Fruit fly (Drosophila melanogaster): ENCODE data around the gene Rbbp5.

Rbbp5 gene

DNA sequence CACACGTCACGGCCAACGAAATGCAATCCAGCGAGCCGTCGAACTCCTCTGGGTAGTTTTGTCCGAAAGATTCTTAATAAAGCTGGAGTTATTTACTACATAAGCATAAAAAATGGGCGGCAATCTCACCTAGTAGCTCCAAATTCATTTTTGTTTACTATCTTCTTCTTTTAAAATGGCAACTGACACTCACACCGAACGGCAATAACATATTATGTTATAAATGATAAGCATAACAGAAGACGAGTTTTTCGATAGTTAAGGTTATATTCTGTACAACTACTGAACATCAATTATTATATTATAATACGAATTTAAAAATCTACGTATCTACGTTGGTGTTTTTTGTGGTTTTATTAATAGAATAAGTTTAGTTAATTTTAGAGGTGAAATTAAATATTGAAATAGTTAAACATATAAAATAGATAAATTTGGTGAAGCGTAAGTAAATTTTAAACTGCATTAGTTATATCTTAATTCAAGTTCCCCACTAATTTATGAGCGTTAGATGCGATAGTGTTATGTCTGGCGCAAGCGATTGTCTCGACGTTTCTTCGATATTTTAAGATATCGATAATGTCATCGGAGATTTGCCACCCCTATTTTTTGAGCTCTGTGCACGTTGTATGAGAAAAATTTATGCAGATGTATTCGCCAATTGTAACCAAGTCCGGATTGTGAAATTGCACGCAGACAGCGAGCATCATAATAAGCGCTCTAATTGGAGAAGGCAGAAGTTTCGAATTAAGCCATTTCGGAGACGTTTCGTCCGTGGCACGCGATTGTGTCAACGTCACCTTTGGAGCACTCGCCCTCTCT is at the start of gene Rbbp5, which contains the start of gene eRF1:
TSS of gene Rbbp5 (minus strand) at position 181 of the 819 bp plus-strand sequence.
TSS of gene eRF1 (plus strand) at position 594 of the 819 bp plus-strand sequence.
- peak; percentile 57 for TF ChIP-seq noc (tag; optimal IDR thresholded peaks at IDR 0.05)

DNA sequence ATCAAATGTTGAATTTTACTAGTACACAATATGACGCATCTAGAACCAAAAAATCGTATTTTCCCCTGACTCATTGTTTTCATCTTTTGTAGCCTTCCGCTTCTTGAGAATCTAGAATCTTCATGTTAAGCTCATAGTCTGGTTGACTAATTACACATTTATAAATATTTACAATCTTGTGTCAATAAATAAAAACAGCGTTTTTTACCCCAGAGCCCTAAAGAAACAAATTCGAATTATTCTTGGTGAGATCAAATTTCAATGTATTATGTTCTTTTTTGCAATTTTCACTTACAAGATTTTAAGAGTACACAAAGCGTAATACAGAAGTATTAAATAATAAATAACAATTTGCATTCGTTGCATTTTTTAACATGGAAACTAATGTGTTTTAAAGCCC is 48.3 kb upstream of the Rbbp5 start:
- TF ChIP-seq noc (tag; optimal IDR thresholded peaks at IDR 0.05): no peak

DNA sequence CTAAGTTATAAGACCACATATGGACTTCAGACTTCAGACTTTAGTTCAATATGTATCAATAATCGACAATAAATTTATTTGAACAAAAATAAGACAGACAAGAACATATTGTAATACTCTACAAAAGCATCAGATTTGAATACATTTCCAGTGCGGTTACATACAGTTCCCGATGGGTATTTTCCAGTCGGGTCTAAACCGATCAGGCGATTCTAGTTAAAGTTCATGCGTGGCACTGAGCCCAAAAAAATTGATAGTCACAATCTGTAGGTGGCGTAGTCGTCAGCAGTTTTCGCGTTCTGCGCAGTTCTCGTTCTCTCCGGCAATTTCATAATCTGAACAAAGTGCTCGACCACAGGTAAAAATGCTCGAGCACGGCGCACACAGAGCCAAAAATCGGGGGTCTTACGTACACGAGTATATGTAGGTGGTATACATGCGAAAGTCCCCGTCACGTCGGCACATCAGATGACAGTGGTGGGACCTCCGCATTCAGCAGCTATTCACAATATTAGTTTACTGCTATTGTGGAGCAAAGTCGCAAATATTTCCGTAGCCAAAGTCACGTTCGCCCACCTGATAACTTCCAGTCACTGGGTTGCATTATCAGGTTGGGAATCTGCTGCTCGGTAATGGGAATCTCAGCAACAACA is 47.6 kb upstream of the Rbbp5 start:
- peak; percentile 93 for TF ChIP-seq noc (tag; optimal IDR thresholded peaks at IDR 0.05)

DNA sequence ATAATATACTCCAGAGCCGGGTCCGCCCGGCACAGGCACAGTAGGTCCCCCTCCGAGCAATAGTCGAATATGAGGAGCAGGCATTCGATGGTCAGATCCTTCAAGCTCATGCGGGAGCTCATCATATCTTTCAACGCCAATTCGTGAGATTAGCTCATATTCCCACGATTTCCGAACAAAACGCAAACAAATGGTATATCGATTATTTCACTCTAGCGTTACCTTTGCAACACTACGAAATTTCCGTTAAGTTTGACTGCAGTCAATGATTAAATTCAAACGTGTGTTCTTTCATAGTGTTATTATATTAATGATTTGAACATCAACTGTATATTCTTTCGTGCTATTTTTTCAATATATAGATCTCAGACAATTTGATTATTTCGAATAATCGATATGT is 45.6 kb upstream of the Rbbp5 start, which contains the start of gene CG33969:
TSS of gene CG33969 (minus strand) at position 197 of the 400 bp plus-strand sequence.
- no peak for TF ChIP-seq noc (tag; optimal IDR thresholded peaks at IDR 0.05)

DNA sequence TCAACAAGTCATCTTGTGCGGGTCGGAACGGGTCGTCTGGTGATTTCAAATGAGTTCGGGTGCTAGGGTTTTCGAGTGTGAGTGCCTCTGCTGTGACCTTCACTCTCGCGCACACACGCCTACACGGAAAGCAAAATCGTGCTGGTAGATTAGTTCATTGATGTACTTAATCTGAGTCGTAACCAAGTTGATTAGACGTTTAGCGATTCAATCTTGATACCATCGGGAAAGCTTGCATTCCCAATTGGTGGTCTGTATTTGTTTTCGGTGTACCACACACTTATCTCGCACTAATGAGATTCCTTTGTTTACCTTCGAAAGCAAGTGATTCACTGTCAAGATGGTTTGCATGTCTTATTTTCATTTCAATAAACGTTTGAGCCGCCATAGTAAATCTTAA is 41.2 kb upstream of the Rbbp5 start:
- peak; percentile 58 for TF ChIP-seq noc (tag; optimal IDR thresholded peaks at IDR 0.05)

DNA sequence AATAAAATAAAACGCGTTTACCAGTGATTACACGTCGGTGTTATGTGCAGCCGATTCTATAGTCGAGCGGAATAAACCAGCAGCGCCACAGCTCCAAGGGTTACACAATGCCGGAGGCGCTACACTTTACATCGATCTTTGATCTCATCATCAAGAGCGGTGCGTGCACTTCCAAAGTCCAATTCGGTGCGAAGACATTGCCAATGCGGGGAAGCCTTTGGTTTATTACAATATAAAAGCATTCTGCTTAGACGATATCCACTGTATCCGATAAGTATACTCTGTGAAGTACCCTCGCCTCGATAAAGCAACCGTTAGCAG is 40.1 kb upstream of the Rbbp5 start:
- no peak for TF ChIP-seq noc (tag; optimal IDR thresholded peaks at IDR 0.05)

DNA sequence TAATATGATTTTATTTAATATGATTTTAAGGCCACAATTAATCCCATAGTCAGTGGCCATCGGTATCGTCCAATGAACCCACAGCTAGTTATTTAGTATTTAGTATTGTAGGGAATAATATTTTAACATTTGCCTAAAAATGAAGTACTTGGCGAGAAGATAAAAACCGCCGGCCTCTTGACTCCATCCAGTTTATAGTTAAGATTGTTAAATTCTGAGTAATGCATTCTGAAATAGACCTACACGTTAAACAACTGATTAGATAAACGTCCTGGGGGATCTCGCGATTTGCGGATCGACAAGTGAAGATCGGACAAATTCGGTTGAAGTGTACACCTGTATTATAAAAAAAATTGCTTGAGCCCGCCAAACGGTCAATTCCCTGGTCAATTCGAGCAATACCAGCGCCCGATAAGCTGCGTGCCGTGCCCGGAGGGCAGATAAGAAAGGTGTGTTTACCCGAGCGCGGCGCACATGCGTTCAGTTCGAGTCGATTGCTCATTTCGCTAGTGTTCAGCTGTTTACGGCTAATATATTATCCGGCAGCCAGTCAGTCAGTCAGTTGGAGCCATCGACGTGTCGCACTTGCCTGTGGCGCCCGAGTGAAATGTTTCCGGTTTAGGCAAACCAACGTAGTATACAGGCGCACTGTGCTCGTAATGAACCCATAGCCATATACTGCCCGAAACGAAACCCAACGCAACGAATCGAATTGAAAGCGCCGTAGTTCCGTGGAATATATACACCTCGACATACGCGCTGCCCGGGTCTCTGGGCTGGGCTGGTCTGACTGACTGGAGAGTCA is 39.5 kb upstream of the Rbbp5 start:
- peak; percentile 53 for TF ChIP-seq noc (tag; optimal IDR thresholded peaks at IDR 0.05)

DNA sequence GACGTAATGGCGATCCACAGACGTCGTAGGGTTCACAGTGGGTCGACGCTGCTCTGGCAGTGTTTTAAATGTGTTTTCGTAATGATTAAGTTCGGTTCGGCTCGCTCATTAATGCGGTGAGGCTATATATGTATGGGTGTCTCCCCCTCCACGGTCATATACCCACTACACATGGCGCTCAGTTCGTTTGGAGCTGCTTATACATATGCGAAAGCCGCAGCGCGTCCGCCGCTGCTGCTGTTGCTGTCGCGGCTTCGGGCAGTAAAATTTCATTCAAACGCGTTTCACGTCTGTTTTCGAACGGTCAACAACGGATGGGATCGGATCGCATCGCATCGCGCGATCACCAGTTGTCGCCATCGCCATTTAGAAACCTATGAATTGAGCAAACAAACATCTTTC is 38.2 kb upstream of the Rbbp5 start:
- peak; percentile 3 for TF ChIP-seq noc (tag; optimal IDR thresholded peaks at IDR 0.05)

DNA sequence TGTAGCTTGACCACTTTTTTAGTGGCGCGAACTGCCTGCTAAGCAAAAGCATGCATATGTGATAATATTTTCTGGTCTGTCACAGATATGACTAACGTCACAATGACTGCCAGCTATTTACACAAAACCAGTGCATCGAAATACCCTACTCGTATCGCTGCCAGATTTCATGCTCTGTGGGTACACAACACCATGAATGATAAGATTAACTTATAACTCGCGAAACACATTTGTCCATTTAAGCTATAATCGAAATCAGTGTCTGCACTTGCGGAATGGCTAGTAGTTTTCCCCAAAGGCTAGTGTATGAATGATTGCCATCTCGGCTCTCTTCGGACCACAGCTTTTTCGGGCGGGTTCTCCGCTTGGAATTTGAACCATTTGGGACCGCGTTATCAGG is 37.7 kb upstream of the Rbbp5 start:
- TF ChIP-seq noc (tag; optimal IDR thresholded peaks at IDR 0.05): peak; percentile 40

DNA sequence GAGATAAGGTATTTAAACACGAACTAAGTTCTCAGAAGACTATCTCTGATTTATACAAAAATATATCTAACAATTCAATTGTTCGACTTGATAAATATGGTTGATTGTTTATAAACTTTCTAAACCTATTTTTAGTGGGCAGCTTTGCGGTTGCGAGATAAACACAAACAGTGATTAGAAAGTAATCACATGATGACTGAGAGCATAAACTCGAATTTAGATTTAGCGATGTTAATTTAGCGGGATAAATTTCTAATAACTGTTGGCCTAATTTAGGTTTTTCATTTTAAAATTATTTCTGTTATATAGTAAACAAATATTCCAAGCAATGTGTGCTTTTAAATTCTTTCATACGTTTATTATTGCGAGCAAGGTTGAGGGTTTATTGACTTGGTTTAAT is 37.3 kb upstream of the Rbbp5 start:
- no peak for TF ChIP-seq noc (tag; optimal IDR thresholded peaks at IDR 0.05)

DNA sequence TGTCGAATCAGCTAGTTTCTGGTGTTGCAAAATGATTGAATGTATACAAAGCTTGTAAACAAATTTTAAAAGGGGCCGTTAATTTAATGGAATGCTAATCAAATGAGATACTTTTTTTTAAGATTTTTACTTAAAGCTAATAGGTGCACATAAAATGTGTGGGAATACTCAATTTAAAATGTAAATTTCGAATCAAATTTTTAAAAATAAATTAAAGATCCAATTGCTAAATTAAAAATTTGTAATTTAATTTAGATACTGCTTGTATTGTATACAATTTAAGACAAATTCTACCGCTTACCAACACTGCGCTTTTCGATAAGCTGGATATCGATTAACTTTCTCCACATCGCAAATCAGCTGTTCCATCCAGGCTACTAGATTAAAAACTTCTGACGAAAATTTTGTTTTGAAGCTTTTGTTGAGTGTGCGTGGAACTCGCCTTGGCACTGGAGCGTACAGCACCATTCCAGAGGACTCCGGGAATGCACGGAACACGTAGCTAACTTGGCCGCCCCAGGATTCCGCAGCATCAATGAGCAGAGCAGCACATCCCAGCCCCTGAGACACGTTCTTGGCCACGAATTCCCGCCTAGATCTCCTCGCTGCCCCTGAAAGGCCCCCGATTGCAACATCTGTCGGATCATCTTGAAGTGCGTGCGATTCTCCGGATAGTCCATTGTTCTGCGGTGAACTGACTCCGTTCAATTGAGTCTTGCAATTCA is 36.5 kb upstream of the Rbbp5 start, which contains the start of the genes CG5498 and fbl:
TSS of gene CG5498 (minus strand) at position 24 of the 725 bp plus-strand sequence.
TSS of gene fbl (plus strand) at position 344 of the 725 bp plus-strand sequence.
- TF ChIP-seq noc (tag; optimal IDR thresholded peaks at IDR 0.05): peak; percentile 81

DNA sequence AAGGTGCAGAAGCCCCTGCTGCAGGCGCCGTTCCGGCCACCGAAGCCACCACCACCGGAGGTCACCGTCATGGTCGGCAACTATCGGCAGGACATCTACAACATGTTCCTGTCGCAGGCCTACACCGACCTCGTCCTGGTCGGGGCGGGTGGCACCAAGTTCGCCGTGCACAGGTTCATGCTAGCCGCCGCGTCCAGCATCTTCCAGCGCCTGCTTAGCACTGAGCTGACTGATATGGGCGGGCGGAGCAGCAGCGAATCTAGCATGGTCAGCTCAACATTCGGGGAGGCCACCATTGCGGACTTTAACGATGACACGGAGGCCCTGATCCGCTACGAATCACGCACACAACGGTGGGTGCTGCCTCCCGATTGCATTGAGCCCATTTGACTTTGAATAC is 31.8 kb upstream of the Rbbp5 start:
- no peak for TF ChIP-seq noc (tag; optimal IDR thresholded peaks at IDR 0.05)

DNA sequence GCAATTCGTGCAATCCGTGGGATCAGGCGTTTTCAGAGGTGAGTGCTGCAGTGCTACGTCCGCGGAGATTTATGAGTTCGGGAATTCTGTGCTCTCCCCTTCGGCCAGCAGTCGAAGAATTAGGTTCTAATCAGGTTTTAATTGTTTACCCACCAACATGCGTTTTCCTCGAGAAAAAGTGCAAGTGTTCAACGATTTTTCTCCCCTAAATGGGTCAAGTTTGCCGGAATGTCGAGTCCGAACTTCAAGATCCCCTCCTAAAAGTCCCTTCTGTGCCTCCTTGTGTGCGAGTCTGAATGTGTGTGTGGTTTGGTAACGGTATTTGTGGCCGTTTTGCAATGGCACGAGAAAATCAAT is 28.8 kb upstream of the Rbbp5 start:
- no peak for TF ChIP-seq noc (tag; optimal IDR thresholded peaks at IDR 0.05)

DNA sequence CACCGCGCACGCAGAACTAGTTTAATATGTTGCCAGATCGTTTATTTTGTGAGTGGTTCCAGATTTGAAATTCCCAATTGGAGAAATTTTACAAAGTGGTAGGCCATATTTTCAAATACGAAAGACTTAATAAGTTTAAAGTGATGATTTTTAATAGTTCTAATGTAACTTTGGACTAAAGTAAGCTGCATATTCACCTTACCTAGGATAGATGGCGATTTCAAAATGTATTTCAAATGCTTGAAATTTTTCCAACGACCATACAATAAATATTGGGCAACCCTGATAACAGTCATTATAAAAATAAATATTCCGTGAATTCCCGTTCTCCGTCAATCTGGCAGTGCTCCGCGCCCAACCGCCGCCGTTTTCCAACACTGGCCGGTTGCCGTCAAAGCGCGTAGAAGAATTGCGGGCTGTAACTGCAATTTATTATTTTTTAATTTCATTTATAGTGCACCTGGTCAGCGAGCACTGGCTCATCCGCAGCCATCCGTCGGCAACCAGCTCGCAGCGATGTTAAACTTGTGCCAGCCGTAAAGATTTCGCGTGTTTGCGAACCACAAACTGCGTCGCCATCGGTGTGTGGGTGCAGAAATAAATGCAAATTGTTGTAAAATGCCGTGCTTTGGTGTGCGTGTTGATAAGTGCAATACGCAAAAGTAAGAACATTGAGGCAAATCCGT is 28.3 kb upstream of the Rbbp5 start, which contains the start of the genes Ide and RhoBTB:
TSS of gene Ide (minus strand) at position 19 of the 686 bp plus-strand sequence.
TSS of gene RhoBTB (plus strand) at position 365 of the 686 bp plus-strand sequence.
- TF ChIP-seq noc (tag; optimal IDR thresholded peaks at IDR 0.05): peak; percentile 75

DNA sequence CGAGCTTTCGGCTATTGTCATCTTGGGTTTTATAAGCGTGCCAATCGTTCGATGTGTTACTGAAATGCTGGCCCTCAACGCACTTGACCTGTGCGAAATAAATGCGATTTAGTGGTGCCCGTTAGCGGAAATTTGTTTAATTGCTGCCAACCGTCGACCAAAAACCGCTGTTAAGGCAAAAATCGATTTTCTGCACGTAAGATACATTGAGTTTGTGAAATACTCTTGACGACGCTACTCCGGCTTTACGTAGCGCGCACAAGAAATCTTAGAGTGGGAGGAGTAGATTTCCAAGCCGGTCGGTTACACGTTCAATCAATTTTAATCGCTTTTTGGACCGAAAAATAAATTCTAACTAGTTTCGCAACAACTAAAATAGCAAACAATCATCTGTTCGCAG is 27.7 kb upstream of the Rbbp5 start:
- no peak for TF ChIP-seq noc (tag; optimal IDR thresholded peaks at IDR 0.05)
